Worm (Caenorhabditis elegans) whole organism, L1 larva: ENCODE data around the gene gta-1.

Experiments used
- C04F5.9 ChIP-seq: sonication (generic microtip); optimal IDR thresholded peaks from 2 replicates; lab custom pipeline; 2016; ENCODE audit warnings: missing genetic modification characterization, missing compliant biosample characterization
- alr-1 ChIP-seq: fragments of 200-800 bp; sonication (Bioruptor generic); optimal IDR thresholded peaks from 2 replicates; lab custom pipeline; 2018; ENCODE audit warnings: borderline replicate concordance, mild to moderate bottlenecking, missing genetic modification characterization, missing compliant biosample characterization
- ama-1 ChIP-seq: fragments of 150-350 bp; optimal IDR thresholded peaks from 2 replicates; lab custom pipeline; 2014
- blmp-1 ChIP-seq: fragments of 150-350 bp; optimal IDR thresholded peaks from 2 replicates; lab custom pipeline; 2014; ENCODE audit warnings: missing biosample characterization, missing genetic modification characterization
- ceh-63 ChIP-seq: fragments of 200-800 bp; sonication (Bioruptor generic); optimal IDR thresholded peaks from 2 replicates; lab custom pipeline; 2018; ENCODE audit warnings: mild to moderate bottlenecking, missing genetic modification characterization, missing compliant biosample characterization
- ceh-8 ChIP-seq: fragments of 200-800 bp; sonication (Bioruptor generic); optimal IDR thresholded peaks from 2 replicates; lab custom pipeline; 2018; ENCODE audit warnings: mild to moderate bottlenecking, missing genetic modification characterization, moderate library complexity, missing compliant biosample characterization
- ces-1 ChIP-seq: fragments of 150-350 bp; optimal IDR thresholded peaks from 2 replicates; lab custom pipeline; 2014; ENCODE audit warnings: missing biosample characterization, missing genetic modification reagents, missing genetic modification characterization
- dsc-1 ChIP-seq: sonication (generic microtip); optimal IDR thresholded peaks from 2 replicates; lab custom pipeline; 2016; ENCODE audit warnings: mild to moderate bottlenecking, missing genetic modification characterization, missing compliant biosample characterization
- efl-1 ChIP-seq, 4 experiments: fragments of 150-350 bp; optimal IDR thresholded peaks in 3 of 4; peaks in 1 of 4; 1 replicate in 1 of 4; 2 replicates in 3 of 4; lab custom pipeline; 2014; ENCODE audit warnings: missing biosample characterization in 2 of 4, missing genetic modification characterization in 2 of 4, missing genetic modification reagents in 2 of 4
- efl-3 ChIP-seq: fragments of 200-800 bp; sonication (Bioruptor generic); optimal IDR thresholded peaks from 2 replicates; lab custom pipeline; 2018; ENCODE audit warnings: mild to moderate bottlenecking, missing genetic modification characterization, missing compliant biosample characterization
- egl-27 ChIP-seq, 2 experiments: fragments of 150-350 bp in 1 of 2; sonication (generic microtip); optimal IDR thresholded peaks; 3 replicates each; lab custom pipeline; 2017 to 2018; ENCODE audit warnings: missing biosample characterization in 2 of 2, missing genetic modification characterization in 2 of 2, missing genetic modification reagents in 2 of 2
- elt-2 ChIP-seq: sonication (generic microtip); optimal IDR thresholded peaks from 2 replicates; lab custom pipeline; 2016; ENCODE audit warnings: missing genetic modification characterization, mild to moderate bottlenecking, inconsistent platforms, missing compliant biosample characterization, missing genetic modification reagents
- elt-3 ChIP-seq, 6 experiments: fragments of 150-350 bp in 1 of 6; sonication (generic microtip); optimal IDR thresholded peaks; 2 replicates each; lab custom pipeline; 2017 to 2018; ENCODE audit warnings: missing biosample characterization in 6 of 6, missing genetic modification characterization in 6 of 6, inconsistent platforms in 1 of 6
- ets-5 ChIP-seq: fragments of 200-800 bp; sonication (Bioruptor generic); IDR thresholded peaks from 2 replicates; pipeline ENCODE4 v1.3.6; 2022; ENCODE audit warnings: missing genetic modification characterization, missing compliant biosample characterization
- fkh-4 ChIP-seq: sonication (generic microtip); optimal IDR thresholded peaks from 2 replicates; lab custom pipeline; 2016; ENCODE audit warnings: missing compliant biosample characterization, missing genetic modification characterization, borderline replicate concordance
- grh-1 ChIP-seq: fragments of 200-800 bp; sonication (Bioruptor generic); IDR thresholded peaks from 2 replicates; pipeline ENCODE4 v1.3.6; 2022; ENCODE audit warnings: missing genetic modification reagents, missing genetic modification characterization, missing compliant biosample characterization
- jun-1 ChIP-seq: fragments of 150-350 bp; optimal IDR thresholded peaks from 2 replicates; lab custom pipeline; 2014; ENCODE audit warnings: missing biosample characterization, missing genetic modification reagents, missing genetic modification characterization
- lin-13 ChIP-seq: fragments of 150-350 bp; optimal IDR thresholded peaks from 2 replicates; lab custom pipeline; 2014; ENCODE audit warnings: missing biosample characterization, missing genetic modification reagents, missing genetic modification characterization
- lin-14 ChIP-seq: fragments of 200-800 bp; sonication (Bioruptor generic); optimal IDR thresholded peaks from 2 replicates; lab custom pipeline; 2018; ENCODE audit warnings: mild to moderate bottlenecking, missing genetic modification characterization, moderate library complexity, missing compliant biosample characterization
- lin-15B ChIP-seq: fragments of 150-350 bp; sonication (generic microtip); optimal IDR thresholded peaks from 3 replicates; lab custom pipeline; 2014; ENCODE audit warnings: missing biosample characterization, missing genetic modification characterization
- lin-35 ChIP-seq, 2 experiments: fragments of 150-350 bp; optimal IDR thresholded peaks; 2 replicates each; lab custom pipeline; 2014; ENCODE audit warnings: missing biosample characterization in 2 of 2, missing genetic modification characterization in 2 of 2, missing genetic modification reagents in 2 of 2
- lir-3 ChIP-seq: sonication (generic microtip); optimal IDR thresholded peaks from 2 replicates; lab custom pipeline; 2016; ENCODE audit warnings: mild to moderate bottlenecking, missing genetic modification characterization, moderate library complexity, missing compliant biosample characterization; ENCODE audit not compliant: poor library complexity
- mab-9 ChIP-seq: fragments of 200-800 bp; sonication (Bioruptor generic); IDR thresholded peaks from 2 replicates; pipeline ENCODE4 v1.3.6; 2022; ENCODE audit warnings: missing genetic modification reagents, missing genetic modification characterization, missing compliant biosample characterization
- mdl-1 ChIP-seq, 2 experiments: fragments of 150-350 bp; optimal IDR thresholded peaks; 2 replicates each; lab custom pipeline; 2014 to 2017; ENCODE audit warnings: missing biosample characterization in 2 of 2, missing genetic modification characterization in 2 of 2, inconsistent platforms in 1 of 2
- mef-2 ChIP-seq: fragments of 150-350 bp; optimal IDR thresholded peaks from 2 replicates; lab custom pipeline; 2014; ENCODE audit warnings: missing biosample characterization, missing genetic modification characterization
- mep-1 ChIP-seq: fragments of 150-350 bp; optimal IDR thresholded peaks from 2 replicates; lab custom pipeline; 2014; ENCODE audit warnings: missing biosample characterization, missing genetic modification characterization
- nhr-12 ChIP-seq: sonication (generic microtip); optimal IDR thresholded peaks from 2 replicates; lab custom pipeline; 2017; ENCODE audit warnings: missing biosample characterization, missing genetic modification characterization
- nhr-19 ChIP-seq: fragments of 200-800 bp; sonication (Bioruptor generic); conservative IDR thresholded peaks from 2 replicates; pipeline ENCODE4 v1.3.6; 2022; ENCODE audit warnings: missing genetic modification characterization, missing compliant biosample characterization
- nhr-20 ChIP-seq: sonication (generic microtip); optimal IDR thresholded peaks from 2 replicates; lab custom pipeline; 2016; ENCODE audit warnings: mild to moderate bottlenecking, missing genetic modification characterization, missing compliant biosample characterization
- nhr-28 ChIP-seq: fragments of 150-350 bp; optimal IDR thresholded peaks from 2 replicates; lab custom pipeline; 2014; ENCODE audit warnings: missing biosample characterization, missing genetic modification characterization
- nhr-47 ChIP-seq: sonication (generic microtip); optimal IDR thresholded peaks from 2 replicates; lab custom pipeline; 2016; ENCODE audit warnings: mild to moderate bottlenecking, missing genetic modification characterization, moderate library complexity, missing compliant biosample characterization
- nhr-71 ChIP-seq: sonication (generic microtip); optimal IDR thresholded peaks from 2 replicates; lab custom pipeline; 2016; ENCODE audit warnings: mild to moderate bottlenecking, missing genetic modification characterization, moderate library complexity, missing compliant biosample characterization
- nhr-76 ChIP-seq: sonication (generic microtip); optimal IDR thresholded peaks from 2 replicates; lab custom pipeline; 2017; ENCODE audit warnings: missing biosample characterization, missing genetic modification characterization
- nhr-77 ChIP-seq: fragments of 150-350 bp; optimal IDR thresholded peaks from 2 replicates; lab custom pipeline; 2014; ENCODE audit warnings: missing biosample characterization, missing genetic modification characterization
- nhr-85 ChIP-seq: sonication (generic microtip); peaks from one replicate; lab custom pipeline; 2016; ENCODE audit warnings: missing genetic modification characterization, inconsistent platforms, missing compliant biosample characterization
- nhr-90 ChIP-seq: sonication (generic microtip); optimal IDR thresholded peaks from 2 replicates; lab custom pipeline; 2016; ENCODE audit warnings: mild to moderate bottlenecking, missing genetic modification characterization, missing compliant biosample characterization; ENCODE audit not compliant: poor library complexity
- pag-3 ChIP-seq: sonication (generic microtip); optimal IDR thresholded peaks from 2 replicates; lab custom pipeline; 2017; ENCODE audit warnings: missing genetic modification characterization, mild to moderate bottlenecking, missing compliant biosample characterization, antibody characterized with exemption, borderline replicate concordance; ENCODE audit not compliant: insufficient read depth
- pax-3 ChIP-seq: fragments of 200-800 bp; sonication (Bioruptor generic); optimal IDR thresholded peaks from 2 replicates; lab custom pipeline; 2018; ENCODE audit warnings: mild to moderate bottlenecking, missing genetic modification characterization, moderate library complexity, missing compliant biosample characterization
- snu-23 ChIP-seq: sonication (generic microtip); optimal IDR thresholded peaks from 2 replicates; lab custom pipeline; 2016; ENCODE audit warnings: missing genetic modification characterization, missing compliant biosample characterization
- sox-4 ChIP-seq: sonication (generic microtip); optimal IDR thresholded peaks from 2 replicates; lab custom pipeline; 2016; ENCODE audit warnings: missing genetic modification characterization, missing compliant biosample characterization
- tbx-2 ChIP-seq: sonication (generic microtip); optimal IDR thresholded peaks from 2 replicates; lab custom pipeline; 2016; ENCODE audit warnings: missing genetic modification characterization, missing compliant biosample characterization
- tlp-1 ChIP-seq: fragments of 150-350 bp; optimal IDR thresholded peaks from 2 replicates; lab custom pipeline; 2014; ENCODE audit warnings: missing biosample characterization, missing genetic modification characterization
- unc-130 ChIP-seq: fragments of 150-350 bp; optimal IDR thresholded peaks from 2 replicates; lab custom pipeline; 2017; ENCODE audit warnings: missing biosample characterization, missing genetic modification characterization, inconsistent platforms
- unc-86 ChIP-seq: sonication (generic microtip); optimal IDR thresholded peaks from 2 replicates; lab custom pipeline; 2016; ENCODE audit warnings: missing genetic modification characterization, missing compliant biosample characterization
- zag-1 ChIP-seq: fragments of 150-350 bp; optimal IDR thresholded peaks from 2 replicates; lab custom pipeline; 2014; ENCODE audit warnings: missing biosample characterization, missing genetic modification characterization
- ztf-11 ChIP-seq, 2 experiments: sonication (generic microtip); optimal IDR thresholded peaks; 2 replicates each; lab custom pipeline; 2016 to 2017; ENCODE audit warnings: missing genetic modification characterization in 2 of 2, missing biosample characterization in 1 of 2, missing compliant biosample characterization in 1 of 2
- ztf-4 ChIP-seq: fragments of 150-350 bp; optimal IDR thresholded peaks from 2 replicates; lab custom pipeline; 2014; ENCODE audit warnings: missing biosample characterization, missing genetic modification characterization

gta-1 gene

ce11 chrIV:10174932-10175732 lies 5.3 kb upstream of the gta-1 start:
- TF ChIP-seq nhr-47 (tag; lab: Kevin White, UChicago) (peak; percentile 0), nhr-20 (tag; lab: Kevin White, UChicago) (peak; percentile 19), nhr-71 (tag; lab: Kevin White, UChicago) (peak; percentile 14), blmp-1 (tag; lab: Kevin White, UChicago) (peak; percentile 74), nhr-28 (tag; lab: Kevin White, UChicago) (no peak), zag-1 (tag; lab: Kevin White, UChicago) (no peak), efl-1 (optimal IDR thresholded peaks at IDR 0.05; lab: Kevin White, UChicago) (no peak), efl-1 (GFP tag; optimal IDR thresholded peaks at IDR 0.05 in 1 of 2; lab: Kevin White, UChicago) (peak in 1 of 2 experiments; percentile 62), snu-23 (GFP tag; lab: Kevin White, UChicago) (peak; percentile 25), fkh-4 (tag; lab: Kevin White, UChicago) (no peak), elt-2 (tag; lab: Kevin White, UChicago) (peak; percentile 45), elt-3 (tag; optimal IDR thresholded peaks at IDR 0.05; lab: Kevin White, UChicago) (peak in 2 of 6 experiments; percentile 0 to 8), mep-1 (peak; percentile 14), nhr-12 (tag; lab: Kevin White, UChicago) (no peak), ceh-8 (no peak), nhr-19 (GFP tag; lab: Robert Waterston, UW) (peak; percentile 9; the same call in 1 of the 2 replicates), tbx-2 (no peak), nhr-90 (tag; lab: Kevin White, UChicago) (peak; percentile 33), lin-14 (GFP tag; lab: Kevin White, UChicago) (peak; percentile 73)

- peak; percentile 71 for TF ChIP-seq lin-14 (GFP tag; lab: Kevin White, UChicago)
- TF ChIP-seq tlp-1 (tag; lab: Kevin White, UChicago): no peak
- no peak for TF ChIP-seq unc-86 (tag; lab: Kevin White, UChicago)
- no peak for TF ChIP-seq lin-13 (GFP tag; lab: Kevin White, UChicago)
- TF ChIP-seq sox-4 (tag; lab: Kevin White, UChicago): no peak
- peak; percentile 66 to 70 for TF ChIP-seq lin-35 (GFP tag; optimal IDR thresholded peaks at IDR 0.05; lab: Kevin White, UChicago)
- no peak for TF ChIP-seq pax-3 (tag; lab: Kevin White, UChicago)
- TF ChIP-seq nhr-71 (tag; lab: Kevin White, UChicago): peak; percentile 74
- TF ChIP-seq dsc-1 (tag; lab: Kevin White, UChicago): peak; percentile 35
- TF ChIP-seq mdl-1 (tag; optimal IDR thresholded peaks at IDR 0.05; lab: Kevin White, UChicago): peak in 1 of 2 experiments; percentile 38
- TF ChIP-seq lir-3 (tag; lab: Kevin White, UChicago): no peak
- TF ChIP-seq efl-3: no peak
- no peak for TF ChIP-seq mef-2 (tag; lab: Kevin White, UChicago)
- TF ChIP-seq lin-15B (tag; lab: Kevin White, UChicago): peak; percentile 31
- TF ChIP-seq jun-1 (tag; lab: Kevin White, UChicago): peak; percentile 41
- peak; percentile 29; the same call in 1 of the 2 replicates for TF ChIP-seq nhr-19 (GFP tag; lab: Robert Waterston, UW)
- no peak for TF ChIP-seq ztf-11 (tag; optimal IDR thresholded peaks at IDR 0.05; lab: Kevin White, UChicago)
- peak; percentile 31 for TF ChIP-seq nhr-90 (tag; lab: Kevin White, UChicago)
- no peak for TF ChIP-seq ceh-8
- no peak for TF ChIP-seq zag-1 (tag; lab: Kevin White, UChicago)
- no peak for TF ChIP-seq mab-9
- no peak for TF ChIP-seq ceh-63
- no peak for TF ChIP-seq ztf-4 (tag; lab: Kevin White, UChicago)
- no peak for TF ChIP-seq nhr-76 (tag; lab: Kevin White, UChicago)
- TF ChIP-seq unc-130 (tag; lab: Kevin White, UChicago): peak; percentile 58
- peak; percentile 76 for TF ChIP-seq nhr-85 (tag; lab: Kevin White, UChicago)
- no peak for TF ChIP-seq alr-1 (tag; lab: Kevin White, UChicago)
- no peak for TF ChIP-seq grh-1 (GFP tag; lab: Robert Waterston, UW)
- no peak for TF ChIP-seq ets-5 (GFP tag; lab: Robert Waterston, UW)
- peak; percentile 21 for TF ChIP-seq nhr-77 (tag; lab: Kevin White, UChicago)
- peak; percentile 68 for TF ChIP-seq snu-23 (GFP tag; lab: Kevin White, UChicago)
- no peak for TF ChIP-seq pag-3 (tag; lab: Kevin White, UChicago)
- no peak for TF ChIP-seq ces-1 (GFP tag; lab: Kevin White, UChicago)
- no peak for TF ChIP-seq egl-27 (tag; optimal IDR thresholded peaks at IDR 0.05; lab: Kevin White, UChicago)
- peak; percentile 59 for TF ChIP-seq nhr-47 (tag; lab: Kevin White, UChicago)
- TF ChIP-seq C04F5.9 (tag; lab: Kevin White, UChicago): no peak
- no peak for TF ChIP-seq ama-1 (lab: Kevin White, UChicago)
These were observed 4.2 kb upstream of the gta-1 start, which contains the start of gene rack-1 for ce11 chrIV:10176252-10176730. Gene rack-1 (plus strand): TSS chrIV:10176680.
